Worm (Caenorhabditis elegans): Measurements from ENCODE around the gene bcat-1.

The bcat-1 gene

ce11 chrX:12875649-12876048 lies 1.6 kb upstream of the bcat-1 start (continued):
- TF ChIP-seq lin-35 (GFP tag; optimal IDR thresholded peaks at IDR 0.05) (peak in 1 of 2 experiments; percentile 20), C16A3.4 (tag; optimal IDR thresholded peaks at IDR 0.05) (no peak), lin-39 (tag; optimal IDR thresholded peaks at IDR 0.05) (no peak), lsy-2 (tag; optimal IDR thresholded peaks at IDR 0.05) (no peak), ztf-4 (tag; optimal IDR thresholded peaks at IDR 0.05) (peak; percentile 23), ceh-8 (GFP tag; optimal IDR thresholded peaks at IDR 0.05) (no peak), lir-3 (tag; optimal IDR thresholded peaks at IDR 0.05; ENCODE audit: poor library complexity) (no peak), unc-130 (tag; optimal IDR thresholded peaks at IDR 0.05) (peak; percentile 13), nhr-90 (tag; optimal IDR thresholded peaks at IDR 0.05; ENCODE audit: poor library complexity) (no peak), mdl-1 (tag; optimal IDR thresholded peaks at IDR 0.05) (peak in 1 of 2 experiments; percentile 69), Y116A8C.19 (tag; optimal IDR thresholded peaks at IDR 0.05; ENCODE audit: borderline replicate concordance) (no peak), F16B12.6 (tag; optimal IDR thresholded peaks at IDR 0.05) (no peak), aly-2 (tag; optimal IDR thresholded peaks at IDR 0.05) (no peak), fos-1 (tag; optimal IDR thresholded peaks at IDR 0.05) (no peak), snu-23 (GFP tag; optimal IDR thresholded peaks at IDR 0.05) (peak; percentile 6), nhr-84 (tag; optimal IDR thresholded peaks at IDR 0.05) (no peak), unc-86 (tag; optimal IDR thresholded peaks at IDR 0.05) (no peak), nhr-76 (tag; optimal IDR thresholded peaks at IDR 0.05) (no peak), sup-37 (GFP tag; optimal IDR thresholded peaks at IDR 0.05) (no peak), rnt-1 (tag; optimal IDR thresholded peaks at IDR 0.05) (peak; percentile 18), elt-2 (tag; optimal IDR thresholded peaks at IDR 0.05) (peak; percentile 34), blmp-1 (tag; optimal IDR thresholded peaks at IDR 0.05) (no peak), elt-3 (tag; optimal IDR thresholded peaks at IDR 0.05) (no peak), sptf-1 (tag; optimal IDR thresholded peaks at IDR 0.05) (no peak), irx-1 (tag; optimal IDR thresholded peaks at IDR 0.05) (peak; percentile 11), nhr-19 (GFP tag; conservative IDR thresholded peaks at IDR 0.05) (no peak), pqm-1 (tag; optimal IDR thresholded peaks at IDR 0.05) (no peak), isw-1 (GFP tag; IDR thresholded peaks at IDR 0.05) (no peak), dpl-1 (GFP tag; optimal IDR thresholded peaks at IDR 0.05) (no peak), fkh-4 (tag; optimal IDR thresholded peaks at IDR 0.05; ENCODE audit: borderline replicate concordance) (no peak), nhr-20 (tag; optimal IDR thresholded peaks at IDR 0.05) (peak; percentile 50), snpc-4 (tag; optimal IDR thresholded peaks at IDR 0.05) (no peak), fkh-8 (tag; optimal IDR thresholded peaks at IDR 0.05) (peak; percentile 54), nhr-28 (tag; optimal IDR thresholded peaks at IDR 0.05) (no peak), nhr-85 (tag) (peak; percentile 73), unc-98 (GFP tag; IDR thresholded peaks at IDR 0.05) (no peak), lin-15B (tag; optimal IDR thresholded peaks at IDR 0.05) (no peak), ama-1 (optimal IDR thresholded peaks at IDR 0.05) (no peak), efl-3 (GFP tag; optimal IDR thresholded peaks at IDR 0.05) (no peak), ztf-11 (tag; optimal IDR thresholded peaks at IDR 0.05) (no peak), ceh-90 (tag; optimal IDR thresholded peaks at IDR 0.05) (no peak), hpl-2 (GFP tag; optimal IDR thresholded peaks at IDR 0.05) (no peak), nhr-77 (tag; optimal IDR thresholded peaks at IDR 0.05) (no peak), pag-3 (tag; optimal IDR thresholded peaks at IDR 0.05; ENCODE audit: borderline replicate concordance, insufficient read depth) (no peak), nhr-12 (tag; optimal IDR thresholded peaks at IDR 0.05) (no peak)

- TF ChIP-seq nhr-11 (tag; optimal IDR thresholded peaks at IDR 0.05) (peak; percentile 32), unc-98 (GFP tag; IDR thresholded peaks at IDR 0.05) (peak; percentile 39; the same call in 1 of the 2 replicates), egl-13 (tag; optimal IDR thresholded peaks at IDR 0.05) (no peak), ztf-4 (tag; optimal IDR thresholded peaks at IDR 0.05) (peak; percentile 24), snpc-4 (tag; optimal IDR thresholded peaks at IDR 0.05) (no peak), elt-3 (tag; optimal IDR thresholded peaks at IDR 0.05) (peak in 1 of 6 experiments; percentile 23), pag-3 (tag; optimal IDR thresholded peaks at IDR 0.05; ENCODE audit: borderline replicate concordance, insufficient read depth) (peak; percentile 84), lsy-2 (tag; optimal IDR thresholded peaks at IDR 0.05) (peak; percentile 39 to 49), snu-23 (GFP tag; optimal IDR thresholded peaks at IDR 0.05) (peak; percentile 57), unc-130 (tag; optimal IDR thresholded peaks at IDR 0.05) (peak; percentile 8), nhr-20 (tag; optimal IDR thresholded peaks at IDR 0.05) (peak; percentile 74), xbp-1 (tag; optimal IDR thresholded peaks at IDR 0.05) (peak; percentile 32), mef-2 (tag; optimal IDR thresholded peaks at IDR 0.05) (peak; percentile 55), blmp-1 (tag; optimal IDR thresholded peaks at IDR 0.05) (peak; percentile 39), mdl-1 (tag; optimal IDR thresholded peaks at IDR 0.05) (peak in 1 of 2 experiments; percentile 63), nhr-47 (tag; optimal IDR thresholded peaks at IDR 0.05) (peak; percentile 40), nhr-19 (GFP tag; conservative IDR thresholded peaks at IDR 0.05) (peak; percentile 60), ceh-8 (GFP tag; optimal IDR thresholded peaks at IDR 0.05) (no peak), nhr-85 (tag) (peak; percentile 44), Y116A8C.19 (tag; optimal IDR thresholded peaks at IDR 0.05; ENCODE audit: borderline replicate concordance) (no peak), vab-15 (tag; optimal IDR thresholded peaks at IDR 0.05) (no peak), lin-14 (GFP tag; optimal IDR thresholded peaks at IDR 0.05) (peak; percentile 80)
These were observed 650 bp downstream of the bcat-1 start for ce11 chrX:12877930-12878329.

Measured in whole organism, L1 larva.